Worm (Caenorhabditis elegans) whole organism, L4 larva: ENCODE data around the gene C25D7.10.
"Not testable (repeated sequence)": the region's sequence is repeated elsewhere in the genome, so short reads cannot be mapped to it uniquely, and the experiment has no call there.

Experiments used
- Y75B8A.6 ChIP-seq: fragments of 200-800 bp; sonication (Bioruptor generic); IDR thresholded peaks from 2 replicates; pipeline ENCODE4 v1.3.6; 2022; ENCODE audit warnings: missing genetic modification reagents, missing genetic modification characterization, missing compliant biosample characterization
- aha-1 ChIP-seq: fragments of 150-350 bp; peaks from one replicate; lab custom pipeline; 2014; ENCODE audit warnings: missing biosample characterization, missing genetic modification characterization
- ceh-20 ChIP-seq: fragments of 200-800 bp; sonication (Bioruptor generic); IDR thresholded peaks from 2 replicates; pipeline ENCODE4 v1.3.6; 2022; ENCODE audit warnings: missing genetic modification reagents, missing genetic modification characterization, missing compliant biosample characterization
- ceh-28 ChIP-seq: fragments of 150-350 bp; optimal IDR thresholded peaks from 2 replicates; lab custom pipeline; 2014; ENCODE audit warnings: missing biosample characterization, missing genetic modification reagents, missing genetic modification characterization
- ceh-44 ChIP-seq: fragments of 200-800 bp; sonication (Bioruptor generic); IDR thresholded peaks from 2 replicates; pipeline ENCODE4 v1.3.6; 2022; ENCODE audit warnings: missing genetic modification reagents, missing genetic modification characterization, missing compliant biosample characterization
- ceh-62 ChIP-seq: sonication (generic microtip); optimal IDR thresholded peaks from 2 replicates; lab custom pipeline; 2017; ENCODE audit warnings: missing biosample characterization, missing genetic modification characterization
- ces-1 ChIP-seq: fragments of 150-350 bp; sonication (generic microtip); optimal IDR thresholded peaks from 4 replicates; lab custom pipeline; 2014; ENCODE audit warnings: missing biosample characterization, missing genetic modification reagents, missing genetic modification characterization
- daf-16 ChIP-seq, 3 experiments: sonication (generic microtip); optimal IDR thresholded peaks; 2 replicates each; lab custom pipeline; 2016 to 2017; ENCODE audit warnings: missing genetic modification characterization in 3 of 3, missing genetic modification reagents in 3 of 3, mild to moderate bottlenecking in 2 of 3, missing compliant biosample characterization in 2 of 3, missing biosample characterization in 1 of 3, moderate library complexity in 1 of 3
- daf-8 ChIP-seq: fragments of 200-800 bp; sonication (Bioruptor generic); IDR thresholded peaks from 2 replicates; pipeline ENCODE4 v1.3.6; 2022; ENCODE audit warnings: missing genetic modification characterization, missing compliant biosample characterization
- dmd-8 ChIP-seq: fragments of 200-800 bp; sonication (Bioruptor generic); IDR thresholded peaks from 2 replicates; pipeline ENCODE4 v1.3.6; 2022; ENCODE audit warnings: missing genetic modification characterization, missing compliant biosample characterization
- dmd-9 ChIP-seq: fragments of 200-800 bp; sonication (Bioruptor generic); IDR thresholded peaks from 2 replicates; pipeline ENCODE4 v1.3.6; 2022; ENCODE audit warnings: missing genetic modification reagents, missing genetic modification characterization, missing compliant biosample characterization
- gei-8 ChIP-seq: fragments of 200-800 bp; sonication (Bioruptor generic); optimal IDR thresholded peaks from 2 replicates; lab custom pipeline; 2018; ENCODE audit warnings: mild to moderate bottlenecking, missing genetic modification characterization, missing compliant biosample characterization
- hif-1 ChIP-seq, 2 experiments: sonication (generic microtip); optimal IDR thresholded peaks; 2 replicates each; lab custom pipeline; 2016 to 2017; ENCODE audit warnings: missing compliant biosample characterization in 2 of 2, missing genetic modification characterization in 2 of 2, missing genetic modification reagents in 2 of 2, missing genotype in 2 of 2, mild to moderate bottlenecking in 1 of 2
- hlh-30 ChIP-seq: sonication (generic microtip); optimal IDR thresholded peaks from 2 replicates; lab custom pipeline; 2017; ENCODE audit warnings: antibody characterized with exemption, mild to moderate bottlenecking, missing genetic modification characterization, missing compliant biosample characterization; ENCODE audit not compliant: insufficient read depth
- lin-15B ChIP-seq: fragments of 150-350 bp; sonication (generic microtip); optimal IDR thresholded peaks from 3 replicates; lab custom pipeline; 2014; ENCODE audit warnings: missing biosample characterization, missing genetic modification characterization
- lin-39 ChIP-seq: fragments of 150-350 bp; optimal IDR thresholded peaks from 2 replicates; lab custom pipeline; 2014; ENCODE audit warnings: missing biosample characterization, missing genetic modification reagents, missing genetic modification characterization
- mdl-1 ChIP-seq, 2 experiments: fragments of 150-350 bp in 1 of 2; sonication (generic microtip) in 1 of 2; optimal IDR thresholded peaks; 2 replicates each; lab custom pipeline; 2014 to 2017; ENCODE audit warnings: missing biosample characterization in 2 of 2, missing genetic modification characterization in 2 of 2
- mep-1 ChIP-seq: fragments of 150-350 bp; sonication (generic microtip); optimal IDR thresholded peaks from 3 replicates; lab custom pipeline; 2014; ENCODE audit warnings: missing biosample characterization, missing genetic modification characterization
- mxl-3 ChIP-seq: fragments of 200-800 bp; sonication (Bioruptor generic); optimal IDR thresholded peaks from 2 replicates; lab custom pipeline; 2018; ENCODE audit warnings: mild to moderate bottlenecking, missing genetic modification characterization, missing compliant biosample characterization
- nhr-102 ChIP-seq: sonication (generic microtip); optimal IDR thresholded peaks from 2 replicates; lab custom pipeline; 2016; ENCODE audit warnings: mild to moderate bottlenecking, missing genetic modification characterization, moderate library complexity, missing compliant biosample characterization
- nhr-11 ChIP-seq: fragments of 150-350 bp; optimal IDR thresholded peaks from 2 replicates; lab custom pipeline; 2014; ENCODE audit warnings: missing biosample characterization, missing genetic modification characterization
- nhr-25 ChIP-seq: sonication (generic microtip); optimal IDR thresholded peaks from 2 replicates; lab custom pipeline; 2017; ENCODE audit warnings: missing genetic modification characterization, mild to moderate bottlenecking, missing compliant biosample characterization, antibody characterized with exemption, moderate library complexity, borderline replicate concordance; ENCODE audit not compliant: insufficient read depth
- nhr-28 ChIP-seq: fragments of 150-350 bp; optimal IDR thresholded peaks from 2 replicates; lab custom pipeline; 2014; ENCODE audit warnings: missing biosample characterization, missing genetic modification characterization
- nhr-76 ChIP-seq: fragments of 150-350 bp; optimal IDR thresholded peaks from 2 replicates; lab custom pipeline; 2014; ENCODE audit warnings: missing biosample characterization, missing genetic modification characterization
- nhr-77 ChIP-seq: fragments of 150-350 bp; optimal IDR thresholded peaks from 2 replicates; lab custom pipeline; 2014; ENCODE audit warnings: missing biosample characterization, missing genetic modification characterization
- pha-4 ChIP-seq, 2 experiments: fragments of 150-350 bp in 1 of 2; fragments of 200-800 bp in 1 of 2; sonication (Bioruptor generic) in 1 of 2; IDR thresholded peaks in 1 of 2; optimal IDR thresholded peaks in 1 of 2; 2 replicates each; pipeline versions ENCODE4 v1.3.6 to Lab custom; 2014 to 2022; ENCODE audit warnings: missing genetic modification characterization in 2 of 2, missing genetic modification reagents in 2 of 2, missing biosample characterization in 1 of 2, missing compliant biosample characterization in 1 of 2
- pqm-1 ChIP-seq: sonication (generic microtip); optimal IDR thresholded peaks from 2 replicates; lab custom pipeline; 2017; ENCODE audit warnings: missing biosample characterization, missing genetic modification characterization
- sdz-12 ChIP-seq: fragments of 200-800 bp; sonication (Bioruptor generic); optimal IDR thresholded peaks from 2 replicates; lab custom pipeline; 2018; ENCODE audit warnings: mild to moderate bottlenecking, missing genetic modification characterization, missing compliant biosample characterization
- snpc-1.2 ChIP-seq: fragments of 200-800 bp; sonication (Bioruptor generic); IDR thresholded peaks from 2 replicates; pipeline ENCODE4 v1.3.6; 2022; ENCODE audit warnings: missing genetic modification reagents, missing genetic modification characterization, missing compliant biosample characterization
- snpc-4 ChIP-seq: fragments of 150-350 bp; optimal IDR thresholded peaks from 2 replicates; lab custom pipeline; 2014; ENCODE audit warnings: missing biosample characterization, missing genetic modification characterization
- tag-97 ChIP-seq: fragments of 200-800 bp; sonication (Bioruptor generic); IDR thresholded peaks from 2 replicates; pipeline ENCODE4 v1.3.6; 2022; ENCODE audit warnings: missing genetic modification characterization, missing compliant biosample characterization
- zfp-2 ChIP-seq: sonication (generic microtip); optimal IDR thresholded peaks from 2 replicates; lab custom pipeline; 2016; ENCODE audit warnings: mild to moderate bottlenecking, missing genetic modification characterization, missing compliant biosample characterization
- zip-11 ChIP-seq: fragments of 200-800 bp; sonication (Bioruptor generic); IDR thresholded peaks from 2 replicates; pipeline ENCODE4 v1.3.6; 2022; ENCODE audit warnings: missing genetic modification characterization, missing compliant biosample characterization
- zip-2 ChIP-seq: fragments of 150-350 bp; optimal IDR thresholded peaks from 2 replicates; lab custom pipeline; 2014; ENCODE audit warnings: missing biosample characterization, missing genetic modification characterization
- ztf-11 ChIP-seq: fragments of 150-350 bp; optimal IDR thresholded peaks from 2 replicates; lab custom pipeline; 2014; ENCODE audit warnings: missing biosample characterization, missing genetic modification characterization
- ztf-7 ChIP-seq: fragments of 150-350 bp; optimal IDR thresholded peaks from 2 replicates; lab custom pipeline; 2014; ENCODE audit warnings: missing biosample characterization, missing genetic modification characterization

C25D7.10 gene

ce11 chrV:15028896-15029519, 38.3 kb upstream of the C25D7.10 start, which contains the start of gene F14H8.8 (continued):
- peak; percentile 77 for TF ChIP-seq snpc-1.2 (GFP tag; lab: Robert Waterston, UW)

- not testable (repeated sequence) for TF ChIP-seq gei-8; dmd-9 (GFP tag; lab: Robert Waterston, UW); ceh-20 (GFP tag; lab: Robert Waterston, UW)
Measured at ce11 chrV:15031373-15031772, 35.9 kb upstream of the C25D7.10 start, which contains the start of gene cng-1. Gene cng-1, minus strand, starts transcription at chrV:15031473.

DNA sequence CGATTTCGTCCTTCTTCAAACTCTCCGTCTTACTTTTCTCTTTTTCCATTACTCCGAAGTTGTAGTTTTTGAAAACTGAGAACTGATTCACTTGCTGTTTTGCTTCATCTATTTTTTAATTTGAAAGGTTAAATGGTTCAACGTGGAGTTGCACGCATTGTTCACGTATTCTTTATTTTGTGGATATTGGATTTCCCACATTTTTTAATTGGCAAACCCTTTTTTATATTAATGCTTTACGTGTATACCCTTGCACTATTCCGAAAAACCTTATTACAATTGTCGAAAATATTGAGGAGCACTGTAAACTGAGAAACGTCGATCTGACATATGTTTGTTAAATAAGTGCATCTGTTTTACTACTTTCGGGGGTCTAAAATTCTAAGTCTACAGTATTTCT, 30.5 kb upstream of the C25D7.10 start, which contains the start of gene melo-3:
Gene melo-3, minus strand, starts transcription at position 101 of the 400 bp plus-strand sequence.
- TF ChIP-seq hlh-30, nhr-25, mep-1 (tag; lab: Kevin White, UChicago): not testable (repeated sequence)

- no peak for TF ChIP-seq nhr-11 (tag; lab: Kevin White, UChicago)
- TF ChIP-seq ces-1 (GFP tag; lab: Kevin White, UChicago), result no peak
- TF ChIP-seq daf-16 (GFP tag; optimal IDR thresholded peaks at IDR 0.05; lab: Kevin White, UChicago), result no peak
- TF ChIP-seq daf-16 (tag; optimal IDR thresholded peaks at IDR 0.05; lab: Kevin White, UChicago), result peak; percentile 14
- peak; percentile 19 for TF ChIP-seq mxl-3 (GFP tag; lab: Kevin White, UChicago)
- TF ChIP-seq nhr-77, result no peak
- TF ChIP-seq aha-1 (tag; lab: Kevin White, UChicago), result peak; percentile 73
- no peak for TF ChIP-seq zfp-2 (tag; lab: Kevin White, UChicago)
- TF ChIP-seq daf-8 (GFP tag; lab: Robert Waterston, UW), result no peak
- TF ChIP-seq ztf-11 (tag; lab: Kevin White, UChicago), result no peak
- no peak for TF ChIP-seq pha-4 (GFP tag; IDR thresholded peaks at IDR 0.05; lab: Robert Waterston, UW)
- no peak for TF ChIP-seq pha-4 (tag; optimal IDR thresholded peaks at IDR 0.05; lab: Kevin White, UChicago)
- no peak for TF ChIP-seq zip-2 (tag; lab: Kevin White, UChicago)
- TF ChIP-seq dmd-8 (GFP tag; lab: Robert Waterston, UW), result no peak
- no peak for TF ChIP-seq Y75B8A.6
- TF ChIP-seq nhr-28, result peak; percentile 32
- TF ChIP-seq, all 104 proteins: peak for 4
Measured at ce11 chrV:15048107-15048506, 19.2 kb upstream of the C25D7.10 start, which contains the start of gene sdc-3. Gene sdc-3, minus strand, starts transcription at chrV:15048207.

- TF ChIP-seq aha-1 (tag; lab: Kevin White, UChicago) (peak; percentile 91), lin-15B (tag; lab: Kevin White, UChicago) (no peak)
Measured at ce11 chrV:15051720-15052119, 15.5 kb upstream of the C25D7.10 start.

DNA sequence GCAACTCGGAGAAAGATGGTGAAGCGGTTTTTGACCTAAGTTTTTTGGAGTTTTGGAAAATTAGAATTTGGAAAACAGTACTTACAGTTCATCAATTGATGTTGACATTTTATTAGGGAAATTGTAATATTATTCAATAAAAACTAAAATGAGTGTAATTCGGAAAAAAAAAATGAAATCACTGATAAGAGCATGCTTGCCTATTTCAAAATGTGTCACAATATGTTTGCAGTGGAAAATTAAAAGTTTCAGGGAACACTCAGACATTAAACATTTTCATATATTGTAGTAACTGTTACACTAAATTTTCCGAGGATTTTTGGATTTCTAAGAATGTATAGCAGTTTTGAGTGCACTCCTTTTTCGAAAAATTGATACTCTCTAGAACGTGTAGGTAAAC, 14.9 kb upstream of the C25D7.10 start, which contains the start of the genes fbxa-82 and C25D7.5:
Gene fbxa-82, minus strand, starts transcription at position 163 of the 400 bp plus-strand sequence.
Gene C25D7.5, plus strand, starts transcription at position 283 of the 400 bp plus-strand sequence.
- no peak for TF ChIP-seq nhr-102 (tag; lab: Kevin White, UChicago)
- TF ChIP-seq zip-11 (GFP tag; lab: Robert Waterston, UW), result no peak
- peak; percentile 82 for TF ChIP-seq zip-2 (tag; lab: Kevin White, UChicago)
- TF ChIP-seq mxl-3 (GFP tag; lab: Kevin White, UChicago), result no peak
- peak; percentile 43 for TF ChIP-seq nhr-28
- TF ChIP-seq ceh-28 (tag; lab: Kevin White, UChicago), result no peak
- TF ChIP-seq lin-39, result no peak
- no peak for TF ChIP-seq daf-16 (GFP tag; optimal IDR thresholded peaks at IDR 0.05; lab: Kevin White, UChicago)
- peak; percentile 59 for TF ChIP-seq daf-16 (tag; optimal IDR thresholded peaks at IDR 0.05; lab: Kevin White, UChicago)
- TF ChIP-seq mep-1 (tag; lab: Kevin White, UChicago), result no peak
- TF ChIP-seq ztf-7 (tag; lab: Kevin White, UChicago), result peak; percentile 62
- no peak for TF ChIP-seq ces-1 (GFP tag; lab: Kevin White, UChicago)
- no peak for TF ChIP-seq tag-97 (GFP tag; lab: Robert Waterston, UW)
- TF ChIP-seq pqm-1 (tag; lab: Kevin White, UChicago), result peak; percentile 24
- TF ChIP-seq nhr-76 (tag; lab: Kevin White, UChicago), result no peak
- no peak for TF ChIP-seq hif-1 (tag; optimal IDR thresholded peaks at IDR 0.05; lab: Kevin White, UChicago)
- TF ChIP-seq ceh-44 (GFP tag; lab: Robert Waterston, UW), result no peak
- TF ChIP-seq sdz-12 (GFP tag; lab: Kevin White, UChicago), result no peak
- peak; percentile 57 for TF ChIP-seq nhr-77
- TF ChIP-seq snpc-4, result no peak
- no peak for TF ChIP-seq mdl-1 (tag; optimal IDR thresholded peaks at IDR 0.05; lab: Kevin White, UChicago)
- TF ChIP-seq ceh-62, result no peak
